Fruit fly (Drosophila melanogaster): ENCODE measurements around the gene pzg.

pzg gene

DNA sequence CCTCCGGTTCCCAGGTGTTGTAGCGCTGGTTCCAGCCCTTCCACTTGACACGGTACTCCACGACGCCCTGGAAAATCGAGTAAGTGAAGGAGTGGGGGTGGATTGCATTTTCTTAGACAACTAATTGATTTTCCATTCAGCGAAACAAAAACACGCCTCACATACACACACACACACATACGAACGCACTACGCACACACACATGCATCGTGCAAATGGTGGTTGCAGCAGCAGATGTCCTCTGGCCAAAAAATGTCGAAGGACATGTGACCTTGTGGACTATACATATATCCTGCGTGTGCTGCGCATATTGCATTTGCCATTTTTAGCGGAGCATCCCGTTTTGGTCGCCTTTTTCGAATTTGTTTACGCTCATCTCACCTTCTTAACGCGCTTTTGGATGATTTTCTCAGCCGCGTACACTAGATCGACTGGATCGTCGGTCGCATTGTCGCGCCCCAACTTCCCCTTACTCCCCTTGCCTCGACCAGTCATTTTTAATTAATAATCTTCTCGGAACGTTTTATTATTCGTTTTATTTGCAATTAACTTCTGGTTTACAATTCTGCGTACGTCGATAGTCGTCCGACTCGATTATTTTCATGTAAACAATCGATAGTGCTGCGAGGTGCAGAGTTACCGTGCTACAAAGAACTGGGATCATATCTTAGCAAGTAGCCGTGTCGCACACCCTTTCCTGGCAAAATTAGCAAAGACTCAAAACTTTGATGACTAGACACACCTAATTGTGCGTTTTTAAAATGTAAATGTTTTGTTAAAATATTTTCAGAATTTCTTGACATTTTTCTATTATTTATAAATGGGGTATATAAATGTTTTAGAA is 31.7 kb downstream of the pzg start, which contains the start of gene Pc (continued):
- TF ChIP-seq pb (GFP tag; optimal IDR thresholded peaks at IDR 0.05), result no peak
- peak; percentile 48 for TF ChIP-seq CG17829 (tag; optimal IDR thresholded peaks at IDR 0.05)
- no peak for TF ChIP-seq pum (GFP tag; optimal IDR thresholded peaks at IDR 0.05)
- TF ChIP-seq CG8478 (optimal IDR thresholded peaks at IDR 0.05), result peak; percentile 65
- TF ChIP-seq CG14860 (GFP tag; IDR thresholded peaks at IDR 0.05; ENCODE audit: partially characterized antibody), result peak; percentile 67; the same call in 2 of the 3 replicates
- TF ChIP-seq CG18011 (GFP tag; optimal IDR thresholded peaks at IDR 0.05), result no peak
- TF ChIP-seq pho (GFP tag; optimal IDR thresholded peaks at IDR 0.05), result peak; percentile 39
- no peak for TF ChIP-seq CG6813 (GFP tag; optimal IDR thresholded peaks at IDR 0.05)
- peak; percentile 81 for TF ChIP-seq Scr (GFP tag; IDR thresholded peaks at IDR 0.05; ENCODE audit: partially characterized antibody)
- no peak for TF ChIP-seq odd (GFP tag; optimal IDR thresholded peaks at IDR 0.05)
- no peak for TF ChIP-seq CG17328 (GFP tag; IDR thresholded peaks at IDR 0.05)
- no peak for TF ChIP-seq CG4707 (GFP tag; optimal IDR thresholded peaks at IDR 0.05)
- peak; percentile 90 for TF ChIP-seq CG6791 (GFP tag; IDR thresholded peaks at IDR 0.05; ENCODE audit: partially characterized antibody)
- no peak for TF ChIP-seq CG10274 (GFP tag; optimal IDR thresholded peaks at IDR 0.05)
- no peak for TF ChIP-seq CG1832 (GFP tag; optimal IDR thresholded peaks at IDR 0.05)
- TF ChIP-seq CG4854 (GFP tag; optimal IDR thresholded peaks at IDR 0.05), result peak; percentile 25
- TF ChIP-seq CG7839 (tag; optimal IDR thresholded peaks at IDR 0.05), result peak; percentile 9
- TF ChIP-seq CG31365 (tag; optimal IDR thresholded peaks at IDR 0.05), result no peak
- peak in 1 of 2 experiments; percentile 46 for TF ChIP-seq tll (GFP tag; optimal IDR thresholded peaks at IDR 0.05)
- no peak for TF ChIP-seq CG31224 (GFP tag; IDR thresholded peaks at IDR 0.05)
- peak; percentile 5 for TF ChIP-seq CG7786 (GFP tag; optimal IDR thresholded peaks at IDR 0.05)
- peak; percentile 87 for TF ChIP-seq pita (GFP tag; optimal IDR thresholded peaks at IDR 0.05)
- peak; percentile 74 for TF ChIP-seq CG14710 (tag; optimal IDR thresholded peaks at IDR 0.05)
- peak; percentile 16 for TF ChIP-seq slp2 (GFP tag; optimal IDR thresholded peaks at IDR 0.05)
- no peak for TF ChIP-seq CG12236 (GFP tag; optimal IDR thresholded peaks at IDR 0.05)
- peak; percentile 18; the same call in 1 of the 3 replicates for TF ChIP-seq row (GFP tag; IDR thresholded peaks at IDR 0.05)
- no peak for TF ChIP-seq Dip2 (GFP tag; IDR thresholded peaks at IDR 0.05)
- no peak for TF ChIP-seq corto (GFP tag; optimal IDR thresholded peaks at IDR 0.05)
- TF ChIP-seq CG15479 (GFP tag; optimal IDR thresholded peaks at IDR 0.05), result peak; percentile 24
- TF ChIP-seq NC2β (GFP tag; optimal IDR thresholded peaks at IDR 0.05), result peak; percentile 38
- TF ChIP-seq Spps (tag; optimal IDR thresholded peaks at IDR 0.05), result no peak
- no peak for TF ChIP-seq Drgx (GFP tag; IDR thresholded peaks at IDR 0.05)
- TF ChIP-seq CG17568 (GFP tag; optimal IDR thresholded peaks at IDR 0.05), result no peak
- TF ChIP-seq sima (GFP tag; optimal IDR thresholded peaks at IDR 0.05), result peak; percentile 34
- no peak for TF ChIP-seq NK7.1 (GFP tag; optimal IDR thresholded peaks at IDR 0.05)
- peak; percentile 84 for TF ChIP-seq vnd (GFP tag; IDR thresholded peaks at IDR 0.05; ENCODE audit: partially characterized antibody)
- TF ChIP-seq CTCF (GFP tag; optimal IDR thresholded peaks at IDR 0.05), result peak; percentile 72
- TF ChIP-seq Fer2 (tag; optimal IDR thresholded peaks at IDR 0.05), result no peak
- TF ChIP-seq mld (GFP tag; IDR thresholded peaks at IDR 0.05; ENCODE audit: partially characterized antibody), result peak; percentile 65; the same call in 1 of the 3 replicates
- TF ChIP-seq tio (GFP tag; optimal IDR thresholded peaks at IDR 0.05), result no peak
- no peak for TF ChIP-seq ranshi (GFP tag; IDR thresholded peaks at IDR 0.05)
- TF ChIP-seq sisA (GFP tag; IDR thresholded peaks at IDR 0.05), result no peak
- peak; percentile 43 for TF ChIP-seq Rfx (GFP tag; IDR thresholded peaks at IDR 0.05)
- peak; percentile 84 for TF ChIP-seq Dll (GFP tag; IDR thresholded peaks at IDR 0.05; ENCODE audit: partially characterized antibody)
- no peak for TF ChIP-seq sqz (GFP tag; optimal IDR thresholded peaks at IDR 0.05)
- peak; percentile 93 for TF ChIP-seq Bgb (GFP tag; IDR thresholded peaks at IDR 0.05; ENCODE audit: partially characterized antibody)
- TF ChIP-seq bab2 (GFP tag; optimal IDR thresholded peaks at IDR 0.05), result no peak
- TF ChIP-seq tna (GFP tag; IDR thresholded peaks at IDR 0.05; ENCODE audit: partially characterized antibody), result peak; percentile 69
- peak; percentile 29; the same call in 1 of the 2 replicates for TF ChIP-seq CG6272 (GFP tag; IDR thresholded peaks at IDR 0.05)

All from whole organism, embryonic.